Worm (Caenorhabditis elegans): ENCODE measurements around the gene aqp-11.

- TF ChIP-seq ceh-62 (tag; optimal IDR thresholded peaks at IDR 0.05) (no peak), jun-1 (tag; optimal IDR thresholded peaks at IDR 0.05) (no peak), pqm-1 (tag; optimal IDR thresholded peaks at IDR 0.05) (no peak), cey-2 (tag; optimal IDR thresholded peaks at IDR 0.05; ENCODE audit: borderline replicate concordance, insufficient read depth) (no peak), ama-1 (optimal IDR thresholded peaks at IDR 0.05) (no peak), unc-62 (GFP tag; optimal IDR thresholded peaks at IDR 0.05 in 1 of 2) (no peak), unc-62 (tag; optimal IDR thresholded peaks at IDR 0.05) (no peak), daf-19 (GFP tag; conservative IDR thresholded peaks at IDR 0.05) (no peak), R02D3.7 (tag; optimal IDR thresholded peaks at IDR 0.05) (no peak), ztf-11 (tag; optimal IDR thresholded peaks at IDR 0.05) (no peak), mdl-1 (tag; optimal IDR thresholded peaks at IDR 0.05) (no peak), sdz-12 (GFP tag; optimal IDR thresholded peaks at IDR 0.05) (no peak), Y105C5A.15 (GFP tag; IDR thresholded peaks at IDR 0.05) (no peak)
Observed at ce11 chrIII:13656680-13657079, 16.4 kb upstream of the aqp-11 start.

All from whole organism, L4 larva.